Fruit fly (Drosophila melanogaster): Measurements from ENCODE around the gene IntS4.

dm6 chrX:8579875-8580274 is 21.3 kb upstream of the IntS4 start:
- TF ChIP-seq psq (optimal IDR thresholded peaks at IDR 0.05) (no peak), usp (GFP tag; optimal IDR thresholded peaks at IDR 0.05) (no peak), Dll (optimal IDR thresholded peaks at IDR 0.05) (no peak), pan (optimal IDR thresholded peaks at IDR 0.05) (no peak), CG8478 (optimal IDR thresholded peaks at IDR 0.05) (no peak), EcR (GFP tag; optimal IDR thresholded peaks at IDR 0.05) (no peak)
